Worm (Caenorhabditis elegans) whole organism, midembryonic: ENCODE measurements around the gene pmp-2.

ENCODE experiments used
- T22C8.4 ChIP-seq: fragments of 200-800 bp; sonication (Bioruptor generic); IDR thresholded peaks from 2 replicates; pipeline ENCODE4 v1.3.6; 2022; ENCODE audit warnings: missing genetic modification characterization, missing compliant biosample characterization
- cog-1 ChIP-seq: sonication (generic microtip); optimal IDR thresholded peaks from 2 replicates; lab custom pipeline; 2016; ENCODE audit warnings: missing genetic modification characterization, missing compliant biosample characterization
- flt-1 ChIP-seq: fragments of 200-800 bp; sonication (Bioruptor generic); IDR thresholded peaks from 2 replicates; pipeline ENCODE4 v1.3.6; 2022; ENCODE audit warnings: missing genetic modification characterization, missing compliant biosample characterization
- med-1 ChIP-seq: sonication (generic microtip); optimal IDR thresholded peaks from 2 replicates; lab custom pipeline; 2017; ENCODE audit warnings: missing genetic modification characterization, mild to moderate bottlenecking, missing compliant biosample characterization, antibody characterized with exemption, missing genetic modification reagents; ENCODE audit not compliant: insufficient read depth
- ref-1 ChIP-seq: fragments of 200-800 bp; sonication (Bioruptor generic); conservative IDR thresholded peaks from 2 replicates; pipeline ENCODE4 v1.3.6; 2022; ENCODE audit warnings: missing genetic modification reagents, missing genetic modification characterization, missing compliant biosample characterization
- tab-1 ChIP-seq: fragments of 200-800 bp; sonication (Bioruptor generic); IDR thresholded peaks from 2 replicates; pipeline ENCODE4 v1.3.6; 2022; ENCODE audit warnings: missing genetic modification characterization, missing compliant biosample characterization

DNA sequence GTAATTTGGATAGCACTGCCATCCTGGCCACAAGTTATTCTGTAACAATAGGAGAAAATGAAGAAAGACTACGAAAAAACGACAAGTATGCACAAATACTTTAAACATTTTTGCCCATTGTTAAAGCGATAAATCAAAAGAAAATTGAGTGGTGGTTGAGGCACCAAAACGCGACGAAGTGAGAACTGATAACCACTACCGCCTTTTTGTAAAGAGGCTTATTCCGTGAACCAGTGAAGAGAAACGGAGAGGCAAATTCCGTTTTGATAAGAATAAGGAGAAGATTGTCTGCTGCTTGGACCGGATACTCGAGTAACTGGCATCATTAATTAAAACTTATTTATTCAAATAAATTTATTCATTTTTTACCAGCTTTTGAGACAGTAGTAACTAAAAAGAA, 3.9 kb downstream of the pmp-2 start, which contains the start of gene pmp-1:
- no peak for TF ChIP-seq flt-1 (GFP tag; lab: Robert Waterston, UW)
- no peak for TF ChIP-seq T22C8.4 (GFP tag; lab: Robert Waterston, UW)
- no peak for TF ChIP-seq ref-1 (GFP tag; lab: Robert Waterston, UW)
- TF ChIP-seq med-1 (GFP tag; lab: Kevin White, UChicago): no peak
- TF ChIP-seq cog-1 (tag; lab: Kevin White, UChicago): no peak
- TF ChIP-seq tab-1: no peak
